Worm (Caenorhabditis elegans) whole organism, L1 larva: ENCODE data around the gene T28H10.2.

Source experiments
- C04F5.9 ChIP-seq: sonication (generic microtip); optimal IDR thresholded peaks from 2 replicates; lab custom pipeline; 2016; ENCODE audit warnings: missing genetic modification characterization, missing compliant biosample characterization
- C34B4.2 ChIP-seq: sonication (generic microtip); optimal IDR thresholded peaks from 2 replicates; lab custom pipeline; 2017; ENCODE audit warnings: mild to moderate bottlenecking, missing genetic modification characterization, missing compliant biosample characterization
- F16B12.6 ChIP-seq: fragments of 150-350 bp; optimal IDR thresholded peaks from 2 replicates; lab custom pipeline; 2014; ENCODE audit warnings: missing biosample characterization, missing genetic modification characterization
- Y116A8C.19 ChIP-seq: sonication (generic microtip); optimal IDR thresholded peaks from 2 replicates; lab custom pipeline; 2016; ENCODE audit warnings: missing compliant biosample characterization, missing genetic modification characterization, borderline replicate concordance
- alr-1 ChIP-seq: fragments of 200-800 bp; sonication (Bioruptor generic); optimal IDR thresholded peaks from 2 replicates; lab custom pipeline; 2018; ENCODE audit warnings: borderline replicate concordance, mild to moderate bottlenecking, missing genetic modification characterization, missing compliant biosample characterization
- aly-2 ChIP-seq: fragments of 150-350 bp; optimal IDR thresholded peaks from 2 replicates; lab custom pipeline; 2014; ENCODE audit warnings: missing biosample characterization, missing genetic modification characterization
- blmp-1 ChIP-seq: fragments of 150-350 bp; optimal IDR thresholded peaks from 2 replicates; lab custom pipeline; 2014; ENCODE audit warnings: missing biosample characterization, missing genetic modification characterization
- ceh-63 ChIP-seq: fragments of 200-800 bp; sonication (Bioruptor generic); optimal IDR thresholded peaks from 2 replicates; lab custom pipeline; 2018; ENCODE audit warnings: mild to moderate bottlenecking, missing genetic modification characterization, missing compliant biosample characterization
- dpl-1 ChIP-seq, 3 experiments: fragments of 150-350 bp in 2 of 3; sonication (generic microtip) in 1 of 3; optimal IDR thresholded peaks; 2 replicates each; lab custom pipeline; 2014 to 2017; ENCODE audit warnings: missing biosample characterization in 3 of 3, missing genetic modification characterization in 3 of 3, missing genetic modification reagents in 3 of 3
- dsc-1 ChIP-seq: sonication (generic microtip); optimal IDR thresholded peaks from 2 replicates; lab custom pipeline; 2016; ENCODE audit warnings: mild to moderate bottlenecking, missing genetic modification characterization, missing compliant biosample characterization
- efl-1 ChIP-seq, 4 experiments: fragments of 150-350 bp; optimal IDR thresholded peaks in 3 of 4; peaks in 1 of 4; 1 replicate in 1 of 4; 2 replicates in 3 of 4; lab custom pipeline; 2014; ENCODE audit warnings: missing biosample characterization in 2 of 4, missing genetic modification characterization in 2 of 4, missing genetic modification reagents in 2 of 4
- egl-13 ChIP-seq: sonication (generic microtip); optimal IDR thresholded peaks from 2 replicates; lab custom pipeline; 2016; ENCODE audit warnings: missing genotype, missing genetic modification reagents, missing genetic modification characterization, missing compliant biosample characterization
- egl-27 ChIP-seq, 2 experiments: fragments of 150-350 bp in 1 of 2; sonication (generic microtip); optimal IDR thresholded peaks; 3 replicates each; lab custom pipeline; 2017 to 2018; ENCODE audit warnings: missing biosample characterization in 2 of 2, missing genetic modification characterization in 2 of 2, missing genetic modification reagents in 2 of 2
- elt-2 ChIP-seq: sonication (generic microtip); optimal IDR thresholded peaks from 2 replicates; lab custom pipeline; 2016; ENCODE audit warnings: missing genetic modification characterization, mild to moderate bottlenecking, inconsistent platforms, missing compliant biosample characterization, missing genetic modification reagents
- elt-3 ChIP-seq, 6 experiments: fragments of 150-350 bp in 1 of 6; sonication (generic microtip); optimal IDR thresholded peaks; 2 replicates each; lab custom pipeline; 2017 to 2018; ENCODE audit warnings: missing biosample characterization in 6 of 6, missing genetic modification characterization in 6 of 6, inconsistent platforms in 1 of 6
- ets-5 ChIP-seq: fragments of 200-800 bp; sonication (Bioruptor generic); IDR thresholded peaks from 2 replicates; pipeline ENCODE4 v1.3.6; 2022; ENCODE audit warnings: missing genetic modification characterization, missing compliant biosample characterization
- fkh-10 ChIP-seq: sonication (generic microtip); optimal IDR thresholded peaks from 2 replicates; lab custom pipeline; 2017; ENCODE audit warnings: missing biosample characterization, missing genetic modification reagents, missing genetic modification characterization
- fkh-8 ChIP-seq: sonication (generic microtip); optimal IDR thresholded peaks from 2 replicates; lab custom pipeline; 2016; ENCODE audit warnings: mild to moderate bottlenecking, missing genetic modification characterization, missing compliant biosample characterization
- grh-1 ChIP-seq: fragments of 200-800 bp; sonication (Bioruptor generic); IDR thresholded peaks from 2 replicates; pipeline ENCODE4 v1.3.6; 2022; ENCODE audit warnings: missing genetic modification reagents, missing genetic modification characterization, missing compliant biosample characterization
- irx-1 ChIP-seq: sonication (generic microtip); optimal IDR thresholded peaks from 2 replicates; lab custom pipeline; 2016; ENCODE audit warnings: missing genetic modification characterization, missing compliant biosample characterization
- lin-14 ChIP-seq: fragments of 200-800 bp; sonication (Bioruptor generic); optimal IDR thresholded peaks from 2 replicates; lab custom pipeline; 2018; ENCODE audit warnings: mild to moderate bottlenecking, missing genetic modification characterization, moderate library complexity, missing compliant biosample characterization
- lin-15B ChIP-seq: fragments of 150-350 bp; sonication (generic microtip); optimal IDR thresholded peaks from 3 replicates; lab custom pipeline; 2014; ENCODE audit warnings: missing biosample characterization, missing genetic modification characterization
- lin-35 ChIP-seq, 2 experiments: fragments of 150-350 bp; optimal IDR thresholded peaks; 2 replicates each; lab custom pipeline; 2014; ENCODE audit warnings: missing biosample characterization in 2 of 2, missing genetic modification characterization in 2 of 2, missing genetic modification reagents in 2 of 2
- lin-39 ChIP-seq: fragments of 150-350 bp; optimal IDR thresholded peaks from 2 replicates; lab custom pipeline; 2014; ENCODE audit warnings: missing biosample characterization, missing genetic modification reagents, missing genetic modification characterization
- lsy-2 ChIP-seq, 2 experiments: fragments of 150-350 bp; optimal IDR thresholded peaks; 2 replicates each; lab custom pipeline; 2014; ENCODE audit warnings: missing biosample characterization in 2 of 2, missing genetic modification characterization in 2 of 2
- mab-9 ChIP-seq: fragments of 200-800 bp; sonication (Bioruptor generic); IDR thresholded peaks from 2 replicates; pipeline ENCODE4 v1.3.6; 2022; ENCODE audit warnings: missing genetic modification reagents, missing genetic modification characterization, missing compliant biosample characterization
- mep-1 ChIP-seq: fragments of 150-350 bp; optimal IDR thresholded peaks from 2 replicates; lab custom pipeline; 2014; ENCODE audit warnings: missing biosample characterization, missing genetic modification characterization
- nhr-11 ChIP-seq: fragments of 150-350 bp; optimal IDR thresholded peaks from 2 replicates; lab custom pipeline; 2014; ENCODE audit warnings: missing biosample characterization, missing genetic modification characterization
- nhr-12 ChIP-seq: sonication (generic microtip); optimal IDR thresholded peaks from 2 replicates; lab custom pipeline; 2017; ENCODE audit warnings: missing biosample characterization, missing genetic modification characterization
- nhr-19 ChIP-seq: fragments of 200-800 bp; sonication (Bioruptor generic); conservative IDR thresholded peaks from 2 replicates; pipeline ENCODE4 v1.3.6; 2022; ENCODE audit warnings: missing genetic modification characterization, missing compliant biosample characterization
- nhr-237 ChIP-seq: fragments of 150-350 bp; optimal IDR thresholded peaks from 2 replicates; lab custom pipeline; 2014; ENCODE audit warnings: missing biosample characterization, missing genetic modification characterization
- nhr-28 ChIP-seq: fragments of 150-350 bp; optimal IDR thresholded peaks from 2 replicates; lab custom pipeline; 2014; ENCODE audit warnings: missing biosample characterization, missing genetic modification characterization
- nhr-47 ChIP-seq: sonication (generic microtip); optimal IDR thresholded peaks from 2 replicates; lab custom pipeline; 2016; ENCODE audit warnings: mild to moderate bottlenecking, missing genetic modification characterization, moderate library complexity, missing compliant biosample characterization
- nhr-84 ChIP-seq: sonication (generic microtip); optimal IDR thresholded peaks from 2 replicates; lab custom pipeline; 2017; ENCODE audit warnings: missing biosample characterization, missing genetic modification characterization
- nhr-85 ChIP-seq: sonication (generic microtip); peaks from one replicate; lab custom pipeline; 2016; ENCODE audit warnings: missing genetic modification characterization, inconsistent platforms, missing compliant biosample characterization
- nhr-90 ChIP-seq: sonication (generic microtip); optimal IDR thresholded peaks from 2 replicates; lab custom pipeline; 2016; ENCODE audit warnings: mild to moderate bottlenecking, missing genetic modification characterization, missing compliant biosample characterization; ENCODE audit not compliant: poor library complexity
- pag-3 ChIP-seq: sonication (generic microtip); optimal IDR thresholded peaks from 2 replicates; lab custom pipeline; 2017; ENCODE audit warnings: missing genetic modification characterization, mild to moderate bottlenecking, missing compliant biosample characterization, antibody characterized with exemption, borderline replicate concordance; ENCODE audit not compliant: insufficient read depth
- pax-3 ChIP-seq: fragments of 200-800 bp; sonication (Bioruptor generic); optimal IDR thresholded peaks from 2 replicates; lab custom pipeline; 2018; ENCODE audit warnings: mild to moderate bottlenecking, missing genetic modification characterization, moderate library complexity, missing compliant biosample characterization
- skn-1 ChIP-seq: fragments of 150-350 bp; optimal IDR thresholded peaks from 2 replicates; lab custom pipeline; 2014; ENCODE audit warnings: missing biosample characterization, missing genetic modification characterization
- snpc-4 ChIP-seq: fragments of 150-350 bp; optimal IDR thresholded peaks from 2 replicates; lab custom pipeline; 2014; ENCODE audit warnings: missing biosample characterization, missing genetic modification characterization
- snu-23 ChIP-seq: sonication (generic microtip); optimal IDR thresholded peaks from 2 replicates; lab custom pipeline; 2016; ENCODE audit warnings: missing genetic modification characterization, missing compliant biosample characterization
- sox-4 ChIP-seq: sonication (generic microtip); optimal IDR thresholded peaks from 2 replicates; lab custom pipeline; 2016; ENCODE audit warnings: missing genetic modification characterization, missing compliant biosample characterization
- tlp-1 ChIP-seq: fragments of 150-350 bp; optimal IDR thresholded peaks from 2 replicates; lab custom pipeline; 2014; ENCODE audit warnings: missing biosample characterization, missing genetic modification characterization
- unc-62 ChIP-seq: fragments of 150-350 bp; optimal IDR thresholded peaks from 2 replicates; lab custom pipeline; 2014; ENCODE audit warnings: missing biosample characterization, missing genetic modification reagents, missing genetic modification characterization
- unc-86 ChIP-seq: sonication (generic microtip); optimal IDR thresholded peaks from 2 replicates; lab custom pipeline; 2016; ENCODE audit warnings: missing genetic modification characterization, missing compliant biosample characterization
- unc-98 ChIP-seq: fragments of 200-800 bp; sonication (Bioruptor generic); IDR thresholded peaks from 2 replicates; pipeline ENCODE4 v1.3.6; 2022; ENCODE audit warnings: missing genetic modification characterization, missing compliant biosample characterization
- vab-15 ChIP-seq: sonication (generic microtip); optimal IDR thresholded peaks from 2 replicates; lab custom pipeline; 2017; ENCODE audit warnings: missing genotype, mild to moderate bottlenecking, missing genetic modification characterization, missing compliant biosample characterization
- xbp-1 ChIP-seq: sonication (generic microtip); optimal IDR thresholded peaks from 2 replicates; lab custom pipeline; 2016; ENCODE audit warnings: missing genetic modification characterization, missing compliant biosample characterization
- zip-4 ChIP-seq: fragments of 200-800 bp; sonication (Bioruptor generic); optimal IDR thresholded peaks from 2 replicates; lab custom pipeline; 2018; ENCODE audit warnings: mild to moderate bottlenecking, missing genetic modification characterization, moderate library complexity, missing compliant biosample characterization

The T28H10.2 gene

DNA sequence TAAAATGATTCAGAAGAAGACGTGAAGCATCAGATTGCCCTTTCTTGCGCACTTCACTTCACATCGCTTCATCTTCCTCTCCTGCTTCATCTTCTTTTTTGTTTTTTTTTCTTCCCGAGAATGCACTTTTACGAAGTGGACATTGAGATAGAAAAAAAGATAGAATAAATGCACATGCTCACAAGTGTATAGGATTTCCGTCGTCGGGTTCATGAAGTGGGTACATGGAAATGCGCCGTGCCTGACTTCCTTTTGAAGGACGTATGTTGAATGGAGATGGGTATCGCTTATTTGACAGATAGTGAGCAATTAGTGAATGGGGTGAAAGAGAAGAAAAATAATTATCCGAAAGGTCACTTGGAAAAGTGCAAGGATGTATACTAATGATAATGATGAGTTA lies 17.4 kb upstream of the T28H10.2 start (continued):
- peak in 1 of 2 experiments; percentile 33 for TF ChIP-seq lsy-2 (tag; optimal IDR thresholded peaks at IDR 0.05; lab: Kevin White, UChicago)
- TF ChIP-seq efl-1 (optimal IDR thresholded peaks at IDR 0.05; lab: Kevin White, UChicago), result no peak
- peak in 1 of 2 experiments; percentile 87 for TF ChIP-seq efl-1 (GFP tag; optimal IDR thresholded peaks at IDR 0.05 in 1 of 2; lab: Kevin White, UChicago)
- TF ChIP-seq fkh-10 (GFP tag; lab: Kevin White, UChicago), result peak; percentile 94
- peak; percentile 6 for TF ChIP-seq blmp-1 (tag; lab: Kevin White, UChicago)

DNA sequence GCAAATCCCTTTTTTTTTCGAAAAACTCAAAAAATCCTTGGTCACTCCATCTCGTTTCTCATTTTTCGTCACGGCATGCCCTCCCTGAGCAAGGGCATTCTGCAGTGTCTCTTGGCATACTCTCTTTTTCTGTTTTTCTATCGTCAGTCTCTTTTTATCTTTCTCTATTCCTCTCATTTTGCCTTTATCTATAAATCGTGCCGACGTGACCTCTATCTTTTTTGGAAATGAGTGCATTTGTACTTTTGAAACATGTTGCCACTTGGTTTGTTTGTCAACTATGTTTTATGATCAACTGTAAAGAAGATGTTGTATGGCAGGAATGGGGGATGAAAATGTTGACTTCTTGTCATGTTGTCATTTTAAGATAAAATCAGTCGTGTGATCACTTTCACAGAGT lies 16.2 kb upstream of the T28H10.2 start:
- no peak for TF ChIP-seq mab-9
- no peak for TF ChIP-seq irx-1 (tag; lab: Kevin White, UChicago)
- TF ChIP-seq nhr-90 (tag; lab: Kevin White, UChicago), result no peak
- TF ChIP-seq ets-5 (GFP tag; lab: Robert Waterston, UW), result no peak
- no peak for TF ChIP-seq pax-3 (tag; lab: Kevin White, UChicago)
- TF ChIP-seq F16B12.6 (tag; lab: Kevin White, UChicago), result no peak
- no peak for TF ChIP-seq nhr-28 (tag; lab: Kevin White, UChicago)
- TF ChIP-seq grh-1, result 0 out of 2 replicates have a peak, but pooled peaks have one; percentile 26
- peak; percentile 26 for TF ChIP-seq xbp-1
- TF ChIP-seq aly-2, result no peak
- TF ChIP-seq fkh-10 (GFP tag; lab: Kevin White, UChicago), result peak; percentile 6
- TF ChIP-seq pag-3 (tag; lab: Kevin White, UChicago), result peak; percentile 88
- TF ChIP-seq elt-3 (tag; optimal IDR thresholded peaks at IDR 0.05; lab: Kevin White, UChicago), result no peak
- TF ChIP-seq nhr-85 (tag; lab: Kevin White, UChicago), result peak; percentile 91
- TF ChIP-seq zip-4 (GFP tag; lab: Kevin White, UChicago), result no peak
- no peak for TF ChIP-seq dsc-1
- no peak for TF ChIP-seq ceh-63 (GFP tag; lab: Kevin White, UChicago)
- no peak for TF ChIP-seq sox-4 (tag; lab: Kevin White, UChicago)
- TF ChIP-seq unc-86 (tag; lab: Kevin White, UChicago), result no peak
- no peak for TF ChIP-seq snpc-4 (tag; lab: Kevin White, UChicago)
- TF ChIP-seq skn-1 (tag; lab: Kevin White, UChicago), result no peak
- peak; percentile 12 for TF ChIP-seq fkh-8 (tag; lab: Kevin White, UChicago)
- TF ChIP-seq lin-15B, result no peak
- TF ChIP-seq nhr-84 (tag; lab: Kevin White, UChicago), result no peak
- no peak for TF ChIP-seq unc-62 (GFP tag; lab: Kevin White, UChicago)
- TF ChIP-seq vab-15 (tag; lab: Kevin White, UChicago), result no peak
- TF ChIP-seq nhr-237 (tag; lab: Kevin White, UChicago), result peak; percentile 27
- TF ChIP-seq egl-27 (tag; optimal IDR thresholded peaks at IDR 0.05; lab: Kevin White, UChicago), result peak in 1 of 2 experiments; percentile 65
- TF ChIP-seq C04F5.9 (tag; lab: Kevin White, UChicago), result no peak
- no peak for TF ChIP-seq tlp-1
- TF ChIP-seq unc-98 (GFP tag; lab: Robert Waterston, UW), result no peak
- TF ChIP-seq nhr-19 (GFP tag; lab: Robert Waterston, UW), result peak; percentile 43
- TF ChIP-seq egl-13, result no peak
- TF ChIP-seq lin-14 (GFP tag; lab: Kevin White, UChicago), result peak; percentile 90
- TF ChIP-seq blmp-1 (tag; lab: Kevin White, UChicago), result peak; percentile 9
- TF ChIP-seq elt-2, result peak; percentile 13
- TF ChIP-seq nhr-47 (tag; lab: Kevin White, UChicago), result peak; percentile 54
- peak in 1 of 3 experiments; percentile 39 for TF ChIP-seq dpl-1 (GFP tag; optimal IDR thresholded peaks at IDR 0.05; lab: Kevin White, UChicago)
- no peak for TF ChIP-seq C34B4.2 (tag; lab: Kevin White, UChicago)
- TF ChIP-seq lsy-2 (tag; optimal IDR thresholded peaks at IDR 0.05; lab: Kevin White, UChicago), result peak; percentile 60 to 70
- TF ChIP-seq alr-1, result no peak
- TF ChIP-seq Y116A8C.19 (tag; lab: Kevin White, UChicago), result no peak
- no peak for TF ChIP-seq lin-39 (tag; lab: Kevin White, UChicago)
- TF ChIP-seq mep-1, result peak; percentile 72
- no peak for TF ChIP-seq nhr-12 (tag; lab: Kevin White, UChicago)
- no peak for TF ChIP-seq nhr-11
- TF ChIP-seq snu-23 (GFP tag; lab: Kevin White, UChicago), result peak; percentile 69
- TF ChIP-seq lin-35 (GFP tag; optimal IDR thresholded peaks at IDR 0.05; lab: Kevin White, UChicago), result peak in 1 of 2 experiments; percentile 31
